Worm (Caenorhabditis elegans): ENCODE measurements around the gene trx-3.

Gene trx-3

DNA sequence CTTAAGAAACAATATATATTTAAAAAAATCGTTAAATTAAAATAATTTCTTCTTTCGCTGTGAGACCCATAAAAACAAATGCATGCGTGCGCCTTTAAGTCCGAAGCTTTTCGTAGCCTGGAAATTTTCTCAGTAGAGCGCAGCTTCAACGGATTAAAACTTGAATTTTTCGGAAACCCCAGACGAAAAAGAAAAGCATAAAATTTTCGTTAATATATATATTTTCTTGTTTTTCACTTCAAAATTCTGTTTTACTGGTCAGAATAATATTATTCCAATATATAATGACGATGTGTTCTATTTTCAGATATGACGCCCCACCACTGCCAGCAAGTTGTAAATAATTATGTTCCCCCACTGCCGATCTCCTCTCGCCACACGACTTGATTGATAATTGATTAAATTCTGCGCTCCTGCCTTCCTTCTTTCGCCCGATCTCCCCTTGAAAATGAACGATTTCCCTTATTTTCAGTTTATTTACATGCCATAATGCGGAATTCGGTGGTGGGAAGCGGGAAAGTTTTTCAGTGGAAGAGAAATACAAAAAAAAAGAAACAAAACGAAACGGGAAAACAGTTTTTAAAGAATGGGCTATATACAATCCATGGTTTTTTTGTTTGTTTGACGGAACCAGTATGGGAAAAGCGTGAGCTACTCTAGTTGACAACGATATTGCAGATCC lies 18.6 kb upstream of the trx-3 start:
- TF ChIP-seq ama-1 (optimal IDR thresholded peaks at IDR 0.05) = peak; percentile 97
- TF ChIP-seq lin-13 (GFP tag; optimal IDR thresholded peaks at IDR 0.05) = peak; percentile 47
- no peak for TF ChIP-seq peb-1 (tag; optimal IDR thresholded peaks at IDR 0.05)
- peak in 1 of 2 experiments; percentile 37 for TF ChIP-seq lsy-2 (tag; optimal IDR thresholded peaks at IDR 0.05)
- TF ChIP-seq ceh-16 (tag; optimal IDR thresholded peaks at IDR 0.05) = no peak
- no peak for TF ChIP-seq sma-3 (GFP tag; optimal IDR thresholded peaks at IDR 0.05)
- TF ChIP-seq nhr-129 (tag; optimal IDR thresholded peaks at IDR 0.05) = peak; percentile 65
- peak; percentile 16 for TF ChIP-seq crh-2 (tag; optimal IDR thresholded peaks at IDR 0.05)
- no peak for TF ChIP-seq unc-62 (GFP tag; optimal IDR thresholded peaks at IDR 0.05)
- TF ChIP-seq mab-5 (tag; optimal IDR thresholded peaks at IDR 0.05) = no peak
- TF ChIP-seq egl-27 (tag; optimal IDR thresholded peaks at IDR 0.05) = no peak
- TF ChIP-seq fos-1 (tag; optimal IDR thresholded peaks at IDR 0.05) = no peak
- TF ChIP-seq mbf-1 (tag; optimal IDR thresholded peaks at IDR 0.05) = no peak
- TF ChIP-seq snpc-4 (tag; optimal IDR thresholded peaks at IDR 0.05) = no peak
- TF ChIP-seq aly-2 (tag; optimal IDR thresholded peaks at IDR 0.05) = no peak
- peak; percentile 27 for TF ChIP-seq C34F6.9 (tag; optimal IDR thresholded peaks at IDR 0.05)
- no peak for TF ChIP-seq alr-1 (tag; optimal IDR thresholded peaks at IDR 0.05)
- TF ChIP-seq nhr-23 (tag; optimal IDR thresholded peaks at IDR 0.05) = no peak
- no peak for TF ChIP-seq nhr-77 (tag; optimal IDR thresholded peaks at IDR 0.05)
- peak; percentile 54 for TF ChIP-seq Y55F3AM.14 (GFP tag; optimal IDR thresholded peaks at IDR 0.05)
- peak; percentile 2 for TF ChIP-seq ztf-4 (tag; optimal IDR thresholded peaks at IDR 0.05)
- TF ChIP-seq sem-4 (tag; optimal IDR thresholded peaks at IDR 0.05) = peak; percentile 36
- no peak for TF ChIP-seq unc-39 (tag; optimal IDR thresholded peaks at IDR 0.05)
- no peak for TF ChIP-seq skn-1 (tag; optimal IDR thresholded peaks at IDR 0.05)
- TF ChIP-seq nhr-21 (tag; optimal IDR thresholded peaks at IDR 0.05) = peak; percentile 48

- peak; percentile 11 for TF ChIP-seq Y55F3AM.14 (GFP tag; optimal IDR thresholded peaks at IDR 0.05)
- peak; percentile 59 for TF ChIP-seq ama-1 (optimal IDR thresholded peaks at IDR 0.05)
- no peak for TF ChIP-seq nhr-129 (tag; optimal IDR thresholded peaks at IDR 0.05)
Measured at ce11 chrIV:4469055-4469454, 17.8 kb upstream of the trx-3 start.

DNA sequence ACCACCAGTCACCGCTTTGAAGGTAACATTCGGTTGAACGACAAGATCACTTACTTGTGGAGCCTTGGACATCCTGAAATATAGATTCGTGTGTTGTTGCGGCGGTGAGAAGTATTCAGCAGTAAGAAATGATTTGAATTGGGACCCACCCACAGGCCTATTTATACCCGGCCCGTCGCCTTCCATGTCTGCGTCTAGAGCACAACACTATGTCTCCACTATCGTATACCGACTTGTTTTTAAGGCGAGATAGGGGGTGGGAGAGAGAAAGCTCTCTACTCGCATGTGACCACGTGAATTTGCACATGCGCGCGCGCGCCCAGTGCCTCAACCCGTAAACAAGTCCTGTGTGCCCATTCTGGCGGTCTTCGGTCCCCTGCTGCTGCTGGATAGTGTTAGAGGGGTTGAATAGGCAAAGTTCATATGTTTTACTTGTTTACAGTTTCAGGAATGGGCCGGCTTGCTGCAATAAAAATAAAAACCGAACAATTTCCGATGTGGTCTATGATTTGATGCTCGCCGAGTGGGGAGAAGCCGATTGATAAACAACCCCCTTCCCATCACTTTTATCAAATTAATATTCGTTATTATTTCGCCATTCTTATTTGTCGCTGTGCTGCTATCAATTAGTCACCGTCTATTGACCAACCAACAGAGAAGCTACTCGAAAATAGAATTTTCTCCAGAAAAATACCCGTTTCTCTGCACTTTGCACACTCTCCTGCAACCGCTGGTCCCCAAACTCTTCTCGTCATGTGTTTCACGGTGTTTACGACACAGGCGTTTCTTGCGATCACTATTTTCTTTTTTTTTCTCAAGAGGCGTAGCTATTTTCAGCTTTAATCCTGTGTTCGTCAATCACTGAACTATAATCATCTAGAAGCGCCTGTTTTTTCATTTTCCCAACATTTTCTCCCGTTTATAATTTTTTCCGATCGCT lies 16.8 kb upstream of the trx-3 start:
- TF ChIP-seq unc-62 (GFP tag; optimal IDR thresholded peaks at IDR 0.05) (no peak), sma-9 (GFP tag; optimal IDR thresholded peaks at IDR 0.05) (peak; percentile 71), sma-9 (tag; optimal IDR thresholded peaks at IDR 0.05) (no peak), ama-1 (optimal IDR thresholded peaks at IDR 0.05) (peak; percentile 52), ztf-11 (tag; optimal IDR thresholded peaks at IDR 0.05) (no peak), ZK546.5 (tag; optimal IDR thresholded peaks at IDR 0.05) (no peak), mab-5 (tag; optimal IDR thresholded peaks at IDR 0.05) (no peak), C34F6.9 (tag; optimal IDR thresholded peaks at IDR 0.05) (peak; percentile 72), sma-3 (GFP tag; optimal IDR thresholded peaks at IDR 0.05) (peak; percentile 9), fos-1 (tag; optimal IDR thresholded peaks at IDR 0.05) (peak; percentile 38), ceh-82 (tag; optimal IDR thresholded peaks at IDR 0.05) (no peak), R02D3.7 (tag; optimal IDR thresholded peaks at IDR 0.05) (no peak), nhr-23 (tag; optimal IDR thresholded peaks at IDR 0.05) (no peak), elt-3 (tag; optimal IDR thresholded peaks at IDR 0.05) (no peak), lin-13 (GFP tag; optimal IDR thresholded peaks at IDR 0.05) (no peak), snpc-4 (tag; optimal IDR thresholded peaks at IDR 0.05) (no peak), sem-4 (tag; optimal IDR thresholded peaks at IDR 0.05) (peak; percentile 29), Y55F3AM.14 (GFP tag; optimal IDR thresholded peaks at IDR 0.05) (peak; percentile 57), nhr-25 (tag; optimal IDR thresholded peaks at IDR 0.05) (no peak), lin-11 (tag; optimal IDR thresholded peaks at IDR 0.05) (peak; percentile 88), ztf-4 (tag; optimal IDR thresholded peaks at IDR 0.05) (no peak), lsy-2 (tag; optimal IDR thresholded peaks at IDR 0.05) (peak; percentile 2 to 74), nhr-129 (tag; optimal IDR thresholded peaks at IDR 0.05) (peak; percentile 89), alr-1 (tag; optimal IDR thresholded peaks at IDR 0.05) (no peak), nhr-6 (tag; optimal IDR thresholded peaks at IDR 0.05) (no peak), ztf-1 (GFP tag; conservative IDR thresholded peaks at IDR 0.05) (no peak), crh-2 (tag; optimal IDR thresholded peaks at IDR 0.05) (peak; percentile 70), F13H6.1 (tag; optimal IDR thresholded peaks at IDR 0.05) (peak; percentile 64), nhr-21 (tag; optimal IDR thresholded peaks at IDR 0.05) (peak; percentile 18), blmp-1 (tag; optimal IDR thresholded peaks at IDR 0.05; ENCODE audit: insufficient read depth) (no peak), nhr-12 (tag; optimal IDR thresholded peaks at IDR 0.05) (no peak), zag-1 (tag; optimal IDR thresholded peaks at IDR 0.05) (peak; percentile 14), gmeb-1 (tag; optimal IDR thresholded peaks at IDR 0.05) (peak; percentile 23), ceh-16 (tag; optimal IDR thresholded peaks at IDR 0.05) (no peak), elt-1 (tag; optimal IDR thresholded peaks at IDR 0.05) (no peak), skn-1 (tag; optimal IDR thresholded peaks at IDR 0.05) (peak; percentile 26), nhr-11 (tag; optimal IDR thresholded peaks at IDR 0.05) (no peak), aly-2 (tag; optimal IDR thresholded peaks at IDR 0.05) (no peak), mdl-1 (tag; optimal IDR thresholded peaks at IDR 0.05) (peak; percentile 56 to 91)

Measured in whole organism, L2 larva.